Fruit fly (Drosophila melanogaster) whole organism, embryonic: ENCODE measurements around the gene Tomosyn.

Experiments used
- Abd-B ChIP-seq: fragments of 200-800 bp; sonication (Bioruptor generic); optimal IDR thresholded peaks from 2 replicates; lab custom pipeline; 2018; ENCODE audit warnings: missing biosample characterization, mild to moderate bottlenecking, missing genetic modification characterization, moderate library complexity
- B-H2 ChIP-seq: fragments of 200-800 bp; sonication (Bioruptor generic); optimal IDR thresholded peaks from 2 replicates; lab custom pipeline; 2018; ENCODE audit warnings: missing biosample characterization, mild to moderate bottlenecking, missing genetic modification characterization
- CG11504 ChIP-seq: fragments of 200-800 bp; sonication (Bioruptor generic); optimal IDR thresholded peaks from 3 replicates; lab custom pipeline; 2019; ENCODE audit warnings: missing biosample characterization, mild to moderate bottlenecking, missing genetic modification characterization, moderate library complexity
- CG12391 ChIP-seq: fragments of 200-800 bp; sonication (Bioruptor generic); optimal IDR thresholded peaks from 3 replicates; lab custom pipeline; 2018; ENCODE audit warnings: missing biosample characterization, mild to moderate bottlenecking, missing genetic modification characterization, moderate library complexity
- CG12744 ChIP-seq: fragments of 200-800 bp; sonication (Bioruptor generic); optimal IDR thresholded peaks from 2 replicates; lab custom pipeline; 2016; ENCODE audit warnings: missing biosample characterization, missing genetic modification characterization
- CG12942 ChIP-seq: fragments of 200-800 bp; sonication (Bioruptor generic); optimal IDR thresholded peaks from 3 replicates; lab custom pipeline; 2016; ENCODE audit warnings: missing biosample characterization, missing genetic modification characterization
- CG14710 ChIP-seq: fragments of 200-800 bp; sonication (Bioruptor generic); optimal IDR thresholded peaks from 3 replicates; lab custom pipeline; 2019; ENCODE audit warnings: missing biosample characterization, mild to moderate bottlenecking, missing genetic modification characterization, moderate library complexity
- CG15601 ChIP-seq: fragments of 200-800 bp; sonication (Bioruptor generic); optimal IDR thresholded peaks from 3 replicates; lab custom pipeline; 2019; ENCODE audit warnings: missing biosample characterization, mild to moderate bottlenecking, missing genetic modification characterization, moderate library complexity
- CG2120 ChIP-seq: fragments of 200-800 bp; sonication (Bioruptor generic); optimal IDR thresholded peaks from 3 replicates; lab custom pipeline; 2016; ENCODE audit warnings: missing biosample characterization, missing genetic modification characterization
- CG2199 ChIP-seq: fragments of 200-800 bp; sonication (Bioruptor generic); IDR thresholded peaks from 3 replicates; pipeline ENCODE4 v1.3.6; 2022; ENCODE audit warnings: missing biosample characterization, missing genetic modification characterization
- CG2712 ChIP-seq: fragments of 200-800 bp; optimal IDR thresholded peaks from 3 replicates; lab custom pipeline; 2019; ENCODE audit warnings: missing biosample characterization, mild to moderate bottlenecking, missing genetic modification characterization, moderate library complexity
- CG3726 ChIP-seq: fragments of 200-800 bp; sonication (Bioruptor generic); IDR thresholded peaks from 3 replicates; pipeline ENCODE4, ENCODE4 v1.3.6; 2022; ENCODE audit warnings: missing biosample characterization, missing genetic modification characterization
- CG4854 ChIP-seq: fragments of 200-800 bp; sonication (Bioruptor generic); optimal IDR thresholded peaks from 2 replicates; lab custom pipeline; 2016; ENCODE audit warnings: missing biosample characterization, missing genetic modification characterization, inconsistent platforms
- CG6791 ChIP-seq: fragments of 200-800 bp; sonication (Bioruptor generic); IDR thresholded peaks from 3 replicates; pipeline ENCODE4 v1.3.6; 2022; ENCODE audit warnings: missing biosample characterization, missing genetic modification characterization; ENCODE audit not compliant: partially characterized antibody
- CG9437 ChIP-seq: fragments of 200-800 bp; sonication (Bioruptor generic); optimal IDR thresholded peaks from 2 replicates; lab custom pipeline; 2018; ENCODE audit warnings: missing biosample characterization, mild to moderate bottlenecking, missing genetic modification characterization
- CoRest ChIP-seq: fragments of 200-800 bp; sonication (Bioruptor generic); optimal IDR thresholded peaks from 3 replicates; lab custom pipeline; 2018; ENCODE audit warnings: missing biosample characterization, mild to moderate bottlenecking, missing genetic modification characterization, moderate library complexity
- ERR ChIP-seq: fragments of 200-800 bp; sonication (Bioruptor generic); optimal IDR thresholded peaks from 2 replicates; lab custom pipeline; 2016; ENCODE audit warnings: missing biosample characterization, missing genetic modification characterization
- H15 ChIP-seq: fragments of 200-800 bp; sonication (Bioruptor generic); IDR thresholded peaks from 3 replicates; pipeline ENCODE4 v1.3.6; 2022; ENCODE audit warnings: missing biosample characterization, missing genetic modification characterization
- Hsf ChIP-seq: fragments of 200-800 bp; sonication (Bioruptor generic); optimal IDR thresholded peaks from 3 replicates; lab custom pipeline; 2016; ENCODE audit warnings: missing biosample characterization, missing genetic modification characterization
- MBD-R2 ChIP-seq: fragments of 200-800 bp; sonication (Bioruptor generic); IDR thresholded peaks from 2 replicates; pipeline ENCODE4 v1.3.6; 2022; ENCODE audit warnings: missing biosample characterization, missing genetic modification characterization
- Med ChIP-seq: fragments of 200-800 bp; sonication (Bioruptor generic); peaks from one replicate; lab custom pipeline; 2016; ENCODE audit warnings: missing biosample characterization, missing genetic modification characterization, mild to moderate bottlenecking, inconsistent platforms, moderate library complexity
- Nf-YC ChIP-seq: fragments of 200-800 bp; optimal IDR thresholded peaks from 3 replicates; lab custom pipeline; 2019; ENCODE audit warnings: missing biosample characterization, mild to moderate bottlenecking, missing genetic modification characterization, moderate library complexity
- Oaz ChIP-seq: fragments of 200-800 bp; sonication (Bioruptor generic); IDR thresholded peaks from 2 replicates; pipeline ENCODE4 v1.3.6; 2022; ENCODE audit warnings: missing biosample characterization, missing genetic modification characterization
- PHDP ChIP-seq: fragments of 200-800 bp; sonication (Bioruptor generic); optimal IDR thresholded peaks from 3 replicates; lab custom pipeline; 2018; ENCODE audit warnings: missing biosample characterization, mild to moderate bottlenecking, missing genetic modification characterization, moderate library complexity
- Ravus ChIP-seq: fragments of 200-800 bp; sonication (Bioruptor generic); IDR thresholded peaks from 2 replicates; pipeline ENCODE4 v1.3.6; 2022; ENCODE audit warnings: missing biosample characterization, missing genetic modification characterization
- az2 ChIP-seq: fragments of 200-800 bp; sonication (Bioruptor generic); optimal IDR thresholded peaks from 3 replicates; lab custom pipeline; 2016; ENCODE audit warnings: missing biosample characterization, missing genetic modification characterization
- bigmax ChIP-seq: fragments of 200-800 bp; sonication (Bioruptor generic); optimal IDR thresholded peaks from 2 replicates; lab custom pipeline; 2018; ENCODE audit warnings: missing biosample characterization, mild to moderate bottlenecking, missing genetic modification characterization
- bsh ChIP-seq, 2 experiments: fragments of 200-800 bp; sonication (Bioruptor generic); optimal IDR thresholded peaks; 2 replicates each; lab custom pipeline; 2017 to 2018; ENCODE audit warnings: mild to moderate bottlenecking in 2 of 2, missing biosample characterization in 2 of 2, missing genetic modification characterization in 2 of 2, moderate library complexity in 1 of 2
- ci ChIP-seq: fragments of 200-800 bp; sonication (Bioruptor generic); IDR thresholded peaks from 3 replicates; pipeline ENCODE4 v1.3.6; 2022; ENCODE audit warnings: missing biosample characterization, missing genetic modification characterization
- crol ChIP-seq: fragments of 200-800 bp; sonication (Bioruptor generic); IDR thresholded peaks from 2 replicates; pipeline ENCODE4 v1.3.6; 2022; ENCODE audit warnings: missing biosample characterization, missing genetic modification characterization
- crp ChIP-seq, 2 experiments: fragments of 200-800 bp; sonication (Bioruptor generic); optimal IDR thresholded peaks; 2 replicates in 1 of 2; 3 replicates in 1 of 2; lab custom pipeline; 2017; ENCODE audit warnings: missing biosample characterization in 2 of 2, missing genetic modification characterization in 2 of 2, mild to moderate bottlenecking in 1 of 2, moderate library complexity in 1 of 2
- dpn ChIP-seq, 2 experiments: fragments of 200-800 bp; sonication (Bioruptor generic); optimal IDR thresholded peaks; 3 replicates each; lab custom pipeline; 2016; ENCODE audit warnings: missing biosample characterization in 2 of 2, missing genetic modification characterization in 2 of 2
- dysf ChIP-seq: fragments of 200-800 bp; sonication (Bioruptor generic); IDR thresholded peaks from 3 replicates; pipeline ENCODE4 v1.3.6; 2022; ENCODE audit warnings: missing biosample characterization, missing genetic modification characterization
- ewg ChIP-seq: fragments of 200-800 bp; sonication (Bioruptor generic); optimal IDR thresholded peaks from 3 replicates; lab custom pipeline; 2017; ENCODE audit warnings: mild to moderate bottlenecking, missing biosample characterization, missing genetic modification reagents, missing genetic modification characterization
- gem ChIP-seq: fragments of 200-800 bp; sonication (Bioruptor generic); optimal IDR thresholded peaks from 2 replicates; lab custom pipeline; 2019; ENCODE audit warnings: missing biosample characterization, mild to moderate bottlenecking, missing genetic modification characterization, moderate library complexity
- grau ChIP-seq: fragments of 200-800 bp; optimal IDR thresholded peaks from 3 replicates; lab custom pipeline; 2019; ENCODE audit warnings: missing biosample characterization, mild to moderate bottlenecking, missing genetic modification characterization, moderate library complexity
- her ChIP-seq: fragments of 200-800 bp; sonication (Bioruptor generic); optimal IDR thresholded peaks from 2 replicates; lab custom pipeline; 2016; ENCODE audit warnings: missing biosample characterization, missing genetic modification characterization
- lab ChIP-seq: fragments of 200-800 bp; sonication (Bioruptor generic); optimal IDR thresholded peaks from 3 replicates; lab custom pipeline; 2017; ENCODE audit warnings: missing biosample characterization, missing genetic modification characterization, mild to moderate bottlenecking, moderate library complexity, missing genetic modification reagents
- nerfin-1 ChIP-seq: fragments of 200-800 bp; sonication (Bioruptor generic); optimal IDR thresholded peaks from 3 replicates; lab custom pipeline; 2019; ENCODE audit warnings: missing biosample characterization, mild to moderate bottlenecking, missing genetic modification characterization, moderate library complexity
- onecut ChIP-seq: fragments of 200-800 bp; sonication (Bioruptor generic); IDR thresholded peaks from 2 replicates; pipeline ENCODE4 v1.3.6; 2022; ENCODE audit warnings: missing biosample characterization, missing genetic modification characterization
- ranshi ChIP-seq: fragments of 200-800 bp; sonication (Bioruptor generic); IDR thresholded peaks from 2 replicates; pipeline ENCODE4 v1.3.6; 2022; ENCODE audit warnings: missing biosample characterization, missing genetic modification characterization
- run ChIP-seq: fragments of 200-800 bp; sonication (Bioruptor generic); optimal IDR thresholded peaks from 3 replicates; lab custom pipeline; 2018; ENCODE audit warnings: missing biosample characterization, mild to moderate bottlenecking, missing genetic modification characterization
- tna ChIP-seq: fragments of 200-800 bp; sonication (Bioruptor generic); IDR thresholded peaks from 2 replicates; pipeline ENCODE4 v1.3.6; 2022; ENCODE audit warnings: missing biosample characterization, missing genetic modification characterization; ENCODE audit not compliant: partially characterized antibody
- yki ChIP-seq: fragments of >200 bp; optimal IDR thresholded peaks from 3 replicates; lab custom pipeline; 2018
- zf30C ChIP-seq: fragments of 200-800 bp; sonication (Bioruptor generic); optimal IDR thresholded peaks from 3 replicates; lab custom pipeline; 2018; ENCODE audit warnings: missing biosample characterization, mild to moderate bottlenecking, missing genetic modification characterization
- zfh2 ChIP-seq: fragments of 200-800 bp; sonication (Bioruptor generic); optimal IDR thresholded peaks from 2 replicates; lab custom pipeline; 2016; ENCODE audit warnings: missing biosample characterization, missing genetic modification characterization

Gene Tomosyn

dm6 chrX:12582984-12583869 is 48.2 kb upstream of the Tomosyn start, which contains the start of gene Pits (continued):
- peak; percentile 11; the same call in 1 of the 2 replicates for TF ChIP-seq Oaz
- peak; percentile 65 for TF ChIP-seq her (GFP tag; lab: Kevin White, UChicago)
- no peak for TF ChIP-seq Ravus (GFP tag; lab: Robert Waterston, UW)
- TF ChIP-seq PHDP (tag; lab: Kevin White, UChicago): peak; percentile 10
- TF ChIP-seq az2 (GFP tag; lab: Kevin White, UChicago): no peak
- TF ChIP-seq CG14710 (tag; lab: Kevin White, UChicago): peak; percentile 68
- TF ChIP-seq Abd-B: peak; percentile 27

- peak; percentile 56 for TF ChIP-seq nerfin-1
- TF ChIP-seq lab (GFP tag; lab: Kevin White, UChicago): peak; percentile 49
- TF ChIP-seq CG2712: peak; percentile 2
- TF ChIP-seq Ravus (GFP tag; lab: Robert Waterston, UW): no peak
- no peak for TF ChIP-seq bsh (GFP tag; optimal IDR thresholded peaks at IDR 0.05; lab: Kevin White, UChicago)
- no peak for TF ChIP-seq dpn (GFP tag; optimal IDR thresholded peaks at IDR 0.05; lab: Kevin White, UChicago)
- TF ChIP-seq CG4854: no peak
- no peak for TF ChIP-seq yki (lab: Kevin White, UChicago)
- TF ChIP-seq CG2120 (GFP tag; lab: Kevin White, UChicago): peak; percentile 22
- TF ChIP-seq ewg: peak; percentile 72
- no peak for TF ChIP-seq ranshi (GFP tag; lab: Robert Waterston, UW)
- no peak for TF ChIP-seq zfh2
- TF ChIP-seq bigmax (GFP tag; lab: Kevin White, UChicago): no peak
- no peak for TF ChIP-seq crol (GFP tag; lab: Robert Waterston, UW)
- 0 out of 3 replicates have a peak, but pooled peaks have one; percentile 8 for TF ChIP-seq H15 (GFP tag; lab: Robert Waterston, UW)
- no peak for TF ChIP-seq CG15601 (tag; lab: Kevin White, UChicago)
- peak; percentile 1 for TF ChIP-seq PHDP (tag; lab: Kevin White, UChicago)
- peak; percentile 15 for TF ChIP-seq grau (tag; lab: Kevin White, UChicago)
- TF ChIP-seq CG2199 (GFP tag; lab: Robert Waterston, UW): no peak
- peak; percentile 21 for TF ChIP-seq CG11504 (tag; lab: Kevin White, UChicago)
- TF ChIP-seq az2 (GFP tag; lab: Kevin White, UChicago): no peak
- peak; percentile 96 for TF ChIP-seq onecut (GFP tag; lab: Robert Waterston, UW)
- peak; percentile 67 for TF ChIP-seq Med (GFP tag; lab: Kevin White, UChicago)
- TF ChIP-seq zf30C (GFP tag; lab: Kevin White, UChicago): no peak
- TF ChIP-seq CoRest (tag; lab: Kevin White, UChicago): no peak
- TF ChIP-seq dysf: no peak
- TF ChIP-seq crp (GFP tag; optimal IDR thresholded peaks at IDR 0.05; lab: Kevin White, UChicago): no peak
- peak; percentile 12 for TF ChIP-seq CG12391
- no peak for TF ChIP-seq tna
- TF ChIP-seq CG12744: no peak
- no peak for TF ChIP-seq Nf-YC
- TF ChIP-seq MBD-R2 (GFP tag; lab: Robert Waterston, UW): no peak
- TF ChIP-seq run (tag; lab: Kevin White, UChicago): no peak
- no peak for TF ChIP-seq ERR (GFP tag; lab: Kevin White, UChicago)
- TF ChIP-seq CG6791 (GFP tag; lab: Robert Waterston, UW): no peak
- TF ChIP-seq CG9437: no peak
- TF ChIP-seq CG3726 (GFP tag; lab: Robert Waterston, UW): no peak
- TF ChIP-seq CG12942 (GFP tag; lab: Kevin White, UChicago): no peak
- no peak for TF ChIP-seq Hsf (GFP tag; lab: Kevin White, UChicago)
- peak; percentile 28; the same call in 1 of the 3 replicates for TF ChIP-seq ci
- no peak for TF ChIP-seq B-H2 (GFP tag; lab: Kevin White, UChicago)
- peak; percentile 30 for TF ChIP-seq gem (tag; lab: Kevin White, UChicago)
Measured at dm6 chrX:12583870-12584390, 47.5 kb upstream of the Tomosyn start.
